Fruit fly (Drosophila melanogaster) whole organism: ENCODE results near the gene retinin.

Experiments used
- CG8478 ChIP-seq: fragments of >200 bp; optimal IDR thresholded peaks from 2 replicates; lab custom pipeline; 2018; ENCODE audit warnings: inconsistent platforms
- Dll ChIP-seq: fragments of >200 bp; optimal IDR thresholded peaks from 2 replicates; lab custom pipeline; 2017
- EcR ChIP-seq, 2 experiments: fragments of >200 bp; optimal IDR thresholded peaks; 2 replicates each; lab custom pipeline; 2017; ENCODE audit warnings: missing biosample characterization in 2 of 2, missing genetic modification characterization in 2 of 2, missing genetic modification reagents in 2 of 2
- pan ChIP-seq: fragments of >200 bp; optimal IDR thresholded peaks from 2 replicates; lab custom pipeline; 2017
- psq ChIP-seq: fragments of >200 bp; optimal IDR thresholded peaks from 2 replicates; lab custom pipeline; 2017
- usp ChIP-seq: fragments of >200 bp; optimal IDR thresholded peaks from 2 replicates; lab custom pipeline; 2017; ENCODE audit warnings: missing biosample characterization, missing genetic modification characterization, mixed read lengths

The retinin gene

DNA sequence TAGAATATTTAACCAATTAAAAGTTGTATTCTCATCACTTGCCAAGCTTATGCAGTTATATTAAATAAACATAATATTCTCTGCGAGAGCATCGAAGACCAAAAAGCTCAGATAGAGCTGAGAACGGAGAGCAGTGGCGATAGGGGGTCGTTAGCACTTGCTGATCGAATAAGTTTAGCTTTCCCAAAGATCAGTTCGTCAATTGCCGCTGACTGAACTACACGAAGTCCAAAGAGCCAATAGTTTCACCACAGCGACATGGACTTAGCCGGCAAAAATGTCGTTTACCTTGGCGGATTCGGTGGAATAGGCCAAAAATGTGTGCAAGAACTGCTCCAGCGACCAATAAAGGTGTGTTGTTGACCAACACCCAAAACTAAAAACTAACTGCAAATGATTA is 36.5 kb downstream of the retinin start, which contains the start of gene CG4842:
Gene CG4842 (plus strand): TSS at position 191 of the 400 bp plus-strand sequence.
- TF ChIP-seq CG8478 (lab: Kevin White, UChicago) (no peak), usp (no peak), Dll (lab: Kevin White, UChicago) (no peak), EcR (GFP tag; optimal IDR thresholded peaks at IDR 0.05; lab: Kevin White, UChicago) (no peak), psq (no peak), pan (no peak)

DNA sequence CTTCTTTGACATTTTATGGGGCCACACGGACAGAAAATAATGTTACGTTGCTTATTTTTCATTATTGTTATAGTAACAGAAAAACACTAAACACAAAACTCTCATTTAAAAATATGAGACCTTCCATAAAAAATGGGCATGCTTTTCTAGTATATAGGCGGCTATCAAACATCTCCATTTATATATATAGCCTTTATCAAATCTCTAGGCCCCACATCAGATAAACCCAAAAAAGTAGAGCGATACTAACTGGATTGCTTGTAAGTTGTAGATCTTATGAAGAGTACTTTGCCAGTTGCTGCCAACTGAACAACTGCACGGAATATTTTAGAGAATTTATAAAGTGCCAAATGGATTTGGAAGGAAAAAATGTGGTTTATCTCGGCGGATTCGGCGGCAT is 37.8 kb downstream of the retinin start, which contains the start of gene CG18814:
Gene CG18814 (plus strand): TSS at position 301 of the 400 bp plus-strand sequence.
- TF ChIP-seq psq = no peak
- TF ChIP-seq CG8478 (lab: Kevin White, UChicago) = no peak
- TF ChIP-seq usp = no peak
- no peak for TF ChIP-seq Dll (lab: Kevin White, UChicago)
- no peak for TF ChIP-seq pan
- TF ChIP-seq EcR (GFP tag; optimal IDR thresholded peaks at IDR 0.05; lab: Kevin White, UChicago) = no peak

DNA sequence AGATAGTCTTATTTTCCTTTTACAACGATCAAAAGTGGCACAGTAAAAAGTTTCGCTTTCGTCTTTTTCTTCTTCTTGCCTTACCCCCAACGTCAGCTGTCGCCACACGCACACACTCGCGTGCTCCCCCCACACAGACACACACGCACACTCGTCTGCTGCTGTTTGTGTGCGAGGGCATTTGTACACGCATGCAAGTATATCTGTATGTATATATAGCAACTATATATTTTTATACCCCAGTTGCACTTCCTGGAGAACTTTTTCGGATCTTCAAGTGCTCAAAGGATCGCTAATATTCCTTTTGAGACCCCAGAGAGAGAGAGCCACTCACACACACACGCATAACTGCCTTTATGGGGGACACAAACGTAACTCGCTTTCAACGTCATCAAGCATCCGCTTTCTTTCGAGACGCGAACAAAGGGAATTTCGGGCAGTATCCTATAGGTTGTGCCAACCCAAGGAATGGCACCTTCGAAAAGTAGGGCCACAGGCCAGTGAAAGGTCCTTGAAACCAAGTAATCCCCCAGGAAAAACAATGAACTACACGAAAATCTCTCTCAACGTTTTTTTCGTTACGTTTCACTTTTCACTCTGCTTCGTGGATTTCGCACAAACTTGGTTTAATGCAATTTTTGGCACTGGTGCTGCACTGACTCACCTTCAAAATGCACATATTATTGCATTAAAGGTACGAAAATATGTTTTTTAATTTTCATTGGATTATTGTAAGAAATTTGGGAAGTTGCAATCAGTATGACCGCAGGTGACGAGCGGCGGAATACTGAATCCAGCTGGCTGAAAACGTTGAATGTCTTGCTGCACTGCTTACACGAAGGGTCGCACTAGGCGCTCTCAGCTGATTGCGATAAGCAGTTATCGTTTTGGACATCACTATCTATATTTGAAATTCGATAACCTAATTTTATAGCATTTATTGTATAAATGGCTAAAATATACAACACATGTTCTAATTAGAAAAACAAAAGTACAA is 46.3 kb downstream of the retinin start, which contains the start of gene roq:
Gene roq (minus strand): TSS at position 799 of the 997 bp plus-strand sequence.
- no peak for TF ChIP-seq pan
- peak; percentile 9 for TF ChIP-seq CG8478 (lab: Kevin White, UChicago)

DNA sequence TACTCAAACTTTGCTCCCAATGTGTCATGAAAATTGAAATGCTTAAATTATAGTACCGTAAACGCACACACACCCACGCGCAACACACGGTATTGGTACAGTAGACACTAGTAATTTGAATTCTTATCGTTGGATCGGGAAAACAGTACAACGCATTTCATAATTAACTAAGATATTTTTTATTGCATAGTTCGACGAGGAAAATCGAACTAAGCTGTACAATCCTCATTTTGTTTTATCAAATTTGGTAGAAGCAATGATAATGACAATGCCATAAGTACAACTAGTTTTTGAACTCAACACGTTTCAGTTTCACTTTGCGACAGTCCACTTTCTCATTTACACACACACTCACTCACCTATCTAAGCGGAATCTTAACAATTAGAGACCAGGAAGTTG is 49.0 kb downstream of the retinin start:
- TF ChIP-seq usp (no peak), pan (no peak), CG8478 (lab: Kevin White, UChicago) (no peak), EcR (GFP tag; optimal IDR thresholded peaks at IDR 0.05; lab: Kevin White, UChicago) (no peak), Dll (lab: Kevin White, UChicago) (no peak), psq (no peak)

DNA sequence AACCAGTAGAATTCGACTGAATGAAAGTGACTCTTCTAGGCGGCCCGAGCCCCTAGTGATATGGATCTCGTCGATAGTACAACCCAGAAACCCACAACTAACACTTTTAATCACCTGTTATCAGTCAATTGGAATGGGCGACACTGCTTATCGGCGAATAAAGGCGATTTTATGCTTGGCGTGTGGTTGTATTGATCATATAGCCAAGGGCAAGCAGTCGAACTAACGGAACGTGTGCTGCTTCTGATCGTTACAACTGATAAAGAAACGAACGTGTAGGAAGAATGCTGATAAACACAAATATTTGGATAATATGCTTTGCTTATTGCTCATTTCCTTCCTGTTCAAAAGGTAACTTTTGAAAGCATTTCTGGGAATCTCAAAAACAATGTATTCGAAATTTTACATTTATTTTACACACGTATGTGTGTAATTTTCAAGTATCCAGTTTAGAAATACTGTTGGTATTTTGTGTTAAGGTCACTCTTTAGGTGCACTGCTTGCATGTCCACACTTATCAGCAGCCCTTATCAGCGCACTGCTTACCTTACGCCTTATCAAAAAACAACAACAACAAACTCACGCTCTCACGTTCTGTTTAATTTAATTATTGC is 49.6 kb downstream of the retinin start, which contains the start of gene Agpat4:
Gene Agpat4 (minus strand): TSS at position 387 of the 614 bp plus-strand sequence.
- TF ChIP-seq psq (no peak), EcR (GFP tag; optimal IDR thresholded peaks at IDR 0.05; lab: Kevin White, UChicago) (no peak), usp (no peak), Dll (lab: Kevin White, UChicago) (no peak), pan (no peak), CG8478 (lab: Kevin White, UChicago) (no peak)
